Worm (Caenorhabditis elegans) whole organism, L2 larva: ENCODE measurements around the gene F19B10.1.

Source experiments
- blmp-1 ChIP-seq: sonication (generic microtip); optimal IDR thresholded peaks from 2 replicates; lab custom pipeline; 2017; ENCODE audit warnings: missing genetic modification characterization, mild to moderate bottlenecking, missing compliant biosample characterization, antibody characterized with exemption, moderate library complexity; ENCODE audit not compliant: insufficient read depth
- egl-27 ChIP-seq: sonication (generic microtip); optimal IDR thresholded peaks from 3 replicates; lab custom pipeline; 2017; ENCODE audit warnings: missing biosample characterization, missing genetic modification reagents, missing genetic modification characterization
- elt-1 ChIP-seq: fragments of 150-350 bp; optimal IDR thresholded peaks from 2 replicates; lab custom pipeline; 2014; ENCODE audit warnings: missing biosample characterization, missing genetic modification characterization
- unc-62 ChIP-seq: fragments of 150-350 bp; optimal IDR thresholded peaks from 2 replicates; lab custom pipeline; 2014; ENCODE audit warnings: missing biosample characterization, missing genetic modification reagents, missing genetic modification characterization
- zag-1 ChIP-seq: fragments of 150-350 bp; optimal IDR thresholded peaks from 2 replicates; lab custom pipeline; 2014; ENCODE audit warnings: missing biosample characterization, missing genetic modification characterization
- ztf-11 ChIP-seq: sonication (generic microtip); optimal IDR thresholded peaks from 2 replicates; lab custom pipeline; 2017; ENCODE audit warnings: missing biosample characterization, missing genetic modification characterization

- no peak for TF ChIP-seq unc-62
- no peak for TF ChIP-seq elt-1 (tag; lab: Kevin White, UChicago)
- TF ChIP-seq ztf-11 (tag; lab: Kevin White, UChicago), result no peak
- TF ChIP-seq blmp-1 (tag; lab: Kevin White, UChicago), result no peak
- TF ChIP-seq zag-1 (tag; lab: Kevin White, UChicago), result no peak
- no peak for TF ChIP-seq egl-27 (tag; lab: Kevin White, UChicago)
These were observed 23.2 kb upstream of the F19B10.1 start, which contains the start of gene F19B10.4 for ce11 chrII:3659776-3660175.
